Worm (Caenorhabditis elegans): Measurements from ENCODE around the gene lad-2.

lad-2 gene

ce11 chrIV:3011647-3012046 is 33.4 kb upstream of the lad-2 start:
- TF ChIP-seq ama-1 (optimal IDR thresholded peaks at IDR 0.05): no peak
- TF ChIP-seq aly-1 (tag; optimal IDR thresholded peaks at IDR 0.05): no peak

ce11 chrIV:3008828-3009227 is 30.5 kb upstream of the lad-2 start, which contains the start of gene Y54G2A.73:
Gene Y54G2A.73 (minus strand): TSS chrIV:3008892.
- no peak for TF ChIP-seq pes-1 (GFP tag; IDR thresholded peaks at IDR 0.05)
- TF ChIP-seq scrt-1 (GFP tag; IDR thresholded peaks at IDR 0.05): no peak
- TF ChIP-seq hmg-4 (GFP tag; optimal IDR thresholded peaks at IDR 0.05): no peak
- TF ChIP-seq ceh-13 (GFP tag; optimal IDR thresholded peaks at IDR 0.05): no peak
- TF ChIP-seq tbx-37 (GFP tag; conservative IDR thresholded peaks at IDR 0.05): no peak

- TF ChIP-seq hnd-1 (tag; optimal IDR thresholded peaks at IDR 0.05) (no peak), aly-1 (tag; optimal IDR thresholded peaks at IDR 0.05) (no peak), scrt-1 (GFP tag; IDR thresholded peaks at IDR 0.05) (no peak), ets-7 (tag; optimal IDR thresholded peaks at IDR 0.05) (no peak), flt-1 (GFP tag; IDR thresholded peaks at IDR 0.05) (no peak), ceh-36 (tag; optimal IDR thresholded peaks at IDR 0.05) (no peak), F13C5.2 (tag; optimal IDR thresholded peaks at IDR 0.05) (no peak), tra-4 (tag; optimal IDR thresholded peaks at IDR 0.05) (no peak), B0310.2 (tag; optimal IDR thresholded peaks at IDR 0.05) (no peak)
Measured at ce11 chrIV:3002807-3003206, 24.5 kb upstream of the lad-2 start.

- no peak for TF ChIP-seq hmg-4 (GFP tag; optimal IDR thresholded peaks at IDR 0.05)
- TF ChIP-seq hnd-1 (tag; optimal IDR thresholded peaks at IDR 0.05): no peak
- TF ChIP-seq tbx-11 (GFP tag; IDR thresholded peaks at IDR 0.05): no peak
- TF ChIP-seq F13C5.2 (tag; optimal IDR thresholded peaks at IDR 0.05): no peak
- TF ChIP-seq sea-1 (GFP tag; conservative IDR thresholded peaks at IDR 0.05): no peak
- no peak for TF ChIP-seq pes-1 (GFP tag; IDR thresholded peaks at IDR 0.05)
- no peak for TF ChIP-seq ceh-13 (GFP tag; optimal IDR thresholded peaks at IDR 0.05)
- no peak for TF ChIP-seq scrt-1 (GFP tag; IDR thresholded peaks at IDR 0.05)
- TF ChIP-seq flt-1 (GFP tag; IDR thresholded peaks at IDR 0.05): no peak
- no peak for TF ChIP-seq ama-1 (optimal IDR thresholded peaks at IDR 0.05)
Measured at ce11 chrIV:3001500-3001899, 23.2 kb upstream of the lad-2 start.

- TF ChIP-seq hnd-1 (tag; optimal IDR thresholded peaks at IDR 0.05) (no peak), tbx-37 (GFP tag; conservative IDR thresholded peaks at IDR 0.05) (no peak), aly-1 (tag; optimal IDR thresholded peaks at IDR 0.05) (peak; percentile 67), F13C5.2 (tag; optimal IDR thresholded peaks at IDR 0.05) (peak; percentile 16), hmg-4 (GFP tag; optimal IDR thresholded peaks at IDR 0.05) (peak; percentile 39)
Measured at ce11 chrIV:2998597-2999161, 20.4 kb upstream of the lad-2 start.

ce11 chrIV:2997302-2997701 is 19.0 kb upstream of the lad-2 start:
- TF ChIP-seq aly-1 (tag; optimal IDR thresholded peaks at IDR 0.05) (no peak), hmg-4 (GFP tag; optimal IDR thresholded peaks at IDR 0.05) (peak; percentile 18), ceh-13 (GFP tag; optimal IDR thresholded peaks at IDR 0.05) (no peak), B0310.2 (tag; optimal IDR thresholded peaks at IDR 0.05) (no peak), ceh-36 (tag; optimal IDR thresholded peaks at IDR 0.05) (no peak), tbx-37 (GFP tag; conservative IDR thresholded peaks at IDR 0.05) (no peak), hmbx-1 (tag; optimal IDR thresholded peaks at IDR 0.05) (no peak), F13C5.2 (tag; optimal IDR thresholded peaks at IDR 0.05) (no peak)

- TF ChIP-seq hmbx-1 (tag; optimal IDR thresholded peaks at IDR 0.05) (no peak), pes-1 (GFP tag; IDR thresholded peaks at IDR 0.05) (no peak), F13C5.2 (tag; optimal IDR thresholded peaks at IDR 0.05) (no peak), flt-1 (GFP tag; IDR thresholded peaks at IDR 0.05) (no peak), aly-1 (tag; optimal IDR thresholded peaks at IDR 0.05) (no peak)
Measured at ce11 chrIV:2995372-2995771, 17.1 kb upstream of the lad-2 start, which contains the start of gene Y54G2A.26. Gene Y54G2A.26 (minus strand): TSS chrIV:2995472.

ce11 chrIV:2994883-2995282 is 16.6 kb upstream of the lad-2 start:
- TF ChIP-seq flt-1 (GFP tag; IDR thresholded peaks at IDR 0.05) (no peak), hnd-1 (tag; optimal IDR thresholded peaks at IDR 0.05) (no peak), ceh-36 (tag; optimal IDR thresholded peaks at IDR 0.05) (no peak), ceh-13 (GFP tag; optimal IDR thresholded peaks at IDR 0.05) (no peak), tbx-11 (GFP tag; IDR thresholded peaks at IDR 0.05) (no peak), sea-1 (GFP tag; conservative IDR thresholded peaks at IDR 0.05) (no peak), F13C5.2 (tag; optimal IDR thresholded peaks at IDR 0.05) (no peak)

ce11 chrIV:2993278-2993899 is 15.1 kb upstream of the lad-2 start:
- TF ChIP-seq tbx-11 (GFP tag; IDR thresholded peaks at IDR 0.05) (no peak), tbx-37 (GFP tag; conservative IDR thresholded peaks at IDR 0.05) (no peak; the same call in 1 of the 2 replicates), sea-1 (GFP tag; conservative IDR thresholded peaks at IDR 0.05) (no peak), aly-1 (tag; optimal IDR thresholded peaks at IDR 0.05) (no peak), flt-1 (GFP tag; IDR thresholded peaks at IDR 0.05) (no peak), tra-4 (tag; optimal IDR thresholded peaks at IDR 0.05) (no peak), ets-7 (tag; optimal IDR thresholded peaks at IDR 0.05) (no peak), hmbx-1 (tag; optimal IDR thresholded peaks at IDR 0.05) (no peak), pes-1 (GFP tag; IDR thresholded peaks at IDR 0.05) (no peak), ceh-36 (tag; optimal IDR thresholded peaks at IDR 0.05) (no peak), scrt-1 (GFP tag; IDR thresholded peaks at IDR 0.05) (no peak), F13C5.2 (tag; optimal IDR thresholded peaks at IDR 0.05) (peak; percentile 41), hnd-1 (tag; optimal IDR thresholded peaks at IDR 0.05) (no peak), ama-1 (optimal IDR thresholded peaks at IDR 0.05) (no peak), ceh-13 (GFP tag; optimal IDR thresholded peaks at IDR 0.05) (no peak), B0310.2 (tag; optimal IDR thresholded peaks at IDR 0.05) (no peak), hmg-4 (GFP tag; optimal IDR thresholded peaks at IDR 0.05) (peak; percentile 78)
